Fruit fly (Drosophila melanogaster): Measurements from ENCODE around the gene Fum3.

Gene Fum3

DNA sequence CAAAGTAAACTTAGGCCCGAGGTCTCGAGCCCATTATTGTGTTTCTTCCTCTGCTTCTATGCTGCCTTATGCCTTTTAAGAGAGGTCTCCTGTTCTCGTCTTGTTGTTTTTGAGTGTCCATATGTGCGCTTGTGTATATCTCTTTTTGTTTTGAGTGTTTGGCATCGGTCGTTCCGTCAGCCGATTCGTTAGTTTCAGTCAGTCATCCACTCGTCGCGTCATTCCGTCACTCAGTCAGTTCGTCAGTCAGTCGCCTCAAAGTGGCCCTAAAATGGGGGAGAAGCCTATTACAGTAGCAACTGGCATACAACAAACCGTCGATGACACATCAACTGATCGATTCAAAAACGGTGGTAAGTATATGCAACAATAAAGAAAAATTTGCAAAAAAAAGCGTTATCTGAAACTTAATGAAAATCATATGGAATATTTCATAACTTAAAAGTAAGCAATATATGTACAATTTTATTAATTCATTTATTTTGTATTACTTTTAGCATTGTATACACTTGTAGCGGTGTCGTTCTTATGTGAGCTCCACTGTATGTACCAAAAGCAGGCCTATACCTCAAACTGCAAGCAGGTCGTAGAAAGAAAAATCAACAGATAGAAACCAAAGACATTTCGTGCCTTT lies 47.5 kb downstream of the Fum3 start (continued):
- peak; percentile 84 for TF ChIP-seq fd3F (GFP tag; optimal IDR thresholded peaks at IDR 0.05)
- peak; percentile 81 for TF ChIP-seq TFAM (GFP tag; optimal IDR thresholded peaks at IDR 0.05)
- peak; percentile 81 for TF ChIP-seq GATAe (GFP tag; conservative IDR thresholded peaks at IDR 0.05)
- TF ChIP-seq NK7.1 (GFP tag; optimal IDR thresholded peaks at IDR 0.05), result peak; percentile 45
- TF ChIP-seq D19A (tag; optimal IDR thresholded peaks at IDR 0.05), result peak; percentile 94
- peak; percentile 80 to 93 for TF ChIP-seq chif (GFP tag; optimal IDR thresholded peaks at IDR 0.05)
- peak; percentile 82 for TF ChIP-seq trh (GFP tag; optimal IDR thresholded peaks at IDR 0.05)
- peak; percentile 15 for TF ChIP-seq Hmx (GFP tag; optimal IDR thresholded peaks at IDR 0.05)
- TF ChIP-seq CG7928 (GFP tag; optimal IDR thresholded peaks at IDR 0.05), result peak; percentile 53
- TF ChIP-seq CG31224 (GFP tag; IDR thresholded peaks at IDR 0.05), result peak; percentile 68
- TF ChIP-seq run (tag; optimal IDR thresholded peaks at IDR 0.05), result peak; percentile 89
- peak; percentile 91 for TF ChIP-seq CG16815 (GFP tag; optimal IDR thresholded peaks at IDR 0.05)
- TF ChIP-seq CG5953 (GFP tag; IDR thresholded peaks at IDR 0.05), result peak; percentile 97
- peak; percentile 98 for TF ChIP-seq row (GFP tag; IDR thresholded peaks at IDR 0.05)
- 0 out of 2 replicates have a peak, but pooled peaks have one; percentile 44 for TF ChIP-seq ham (GFP tag; IDR thresholded peaks at IDR 0.05)
- TF ChIP-seq Dref (GFP tag; IDR thresholded peaks at IDR 0.05), result no peak
- TF ChIP-seq CG10979 (tag; optimal IDR thresholded peaks at IDR 0.05), result peak; percentile 98
- peak; percentile 98 for TF ChIP-seq H2.0 (GFP tag; IDR thresholded peaks at IDR 0.05)
- TF ChIP-seq sens (GFP tag), result peak; percentile 99
- TF ChIP-seq CG9797 (GFP tag; optimal IDR thresholded peaks at IDR 0.05), result peak; percentile 30
- peak; percentile 69 for TF ChIP-seq schlank (tag; optimal IDR thresholded peaks at IDR 0.05)
- TF ChIP-seq E2f2 (GFP tag; IDR thresholded peaks at IDR 0.05), result peak; percentile 82
- peak; percentile 94 for TF ChIP-seq CG9609 (GFP tag; optimal IDR thresholded peaks at IDR 0.05)
- peak; percentile 63 for TF ChIP-seq CG15073 (GFP tag; optimal IDR thresholded peaks at IDR 0.05)
- peak; percentile 94 for TF ChIP-seq croc (GFP tag; conservative IDR thresholded peaks at IDR 0.05)
- TF ChIP-seq Sox100B (GFP tag; optimal IDR thresholded peaks at IDR 0.05), result peak; percentile 97
- TF ChIP-seq CG10147 (GFP tag; optimal IDR thresholded peaks at IDR 0.05), result peak; percentile 89
- peak; percentile 90 for TF ChIP-seq CG18619 (GFP tag; optimal IDR thresholded peaks at IDR 0.05)
- peak; percentile 10 for TF ChIP-seq HLHmδ (GFP tag; optimal IDR thresholded peaks at IDR 0.05)
- TF ChIP-seq Xrp1 (GFP tag; IDR thresholded peaks at IDR 0.05), result peak; percentile 97
- TF ChIP-seq slbo (GFP tag; IDR thresholded peaks at IDR 0.05), result peak; percentile 96
- TF ChIP-seq CG10431 (GFP tag; optimal IDR thresholded peaks at IDR 0.05), result peak; percentile 82
- peak; percentile 91 for TF ChIP-seq kah (GFP tag; optimal IDR thresholded peaks at IDR 0.05)
- no peak for TF ChIP-seq gfzf (GFP tag; optimal IDR thresholded peaks at IDR 0.05)
- no peak for TF ChIP-seq grn (GFP tag; optimal IDR thresholded peaks at IDR 0.05)
- no peak for TF ChIP-seq Bgb (GFP tag; IDR thresholded peaks at IDR 0.05; ENCODE audit: partially characterized antibody)
- peak; percentile 95 for TF ChIP-seq ara (GFP tag; IDR thresholded peaks at IDR 0.05)
- TF ChIP-seq CG18599 (GFP tag; optimal IDR thresholded peaks at IDR 0.05), result peak; percentile 89
- TF ChIP-seq CG1603 (tag; optimal IDR thresholded peaks at IDR 0.05), result peak; percentile 92
- TF ChIP-seq ftz-f1 (GFP tag; optimal IDR thresholded peaks at IDR 0.05), result no peak
- TF ChIP-seq CG6854 (GFP tag; optimal IDR thresholded peaks at IDR 0.05), result peak; percentile 80
- TF ChIP-seq gt (GFP tag; IDR thresholded peaks at IDR 0.05), result peak; percentile 82; the same call in 1 of the 2 replicates
- TF ChIP-seq CG7357 (GFP tag; IDR thresholded peaks at IDR 0.05), result peak; percentile 92
- peak; percentile 76 for TF ChIP-seq Nf-YB (GFP tag; optimal IDR thresholded peaks at IDR 0.05)
- peak; percentile 20 for TF ChIP-seq btn (GFP tag; optimal IDR thresholded peaks at IDR 0.05)
- peak; percentile 97 for TF ChIP-seq CG11247 (GFP tag; IDR thresholded peaks at IDR 0.05)
- TF ChIP-seq slp2 (GFP tag; optimal IDR thresholded peaks at IDR 0.05), result peak; percentile 92
- TF ChIP-seq maf-S (GFP tag; optimal IDR thresholded peaks at IDR 0.05), result peak; percentile 74
- peak; percentile 90 for TF ChIP-seq ssp (GFP tag; IDR thresholded peaks at IDR 0.05)
- peak; percentile 68 for TF ChIP-seq CG10462 (GFP tag; optimal IDR thresholded peaks at IDR 0.05)
- peak; percentile 90 for TF ChIP-seq CG4328 (GFP tag; optimal IDR thresholded peaks at IDR 0.05)

All from whole organism, embryonic.